Worm (Caenorhabditis elegans) whole organism, L1 larva: ENCODE results near the gene usp-4.

Experiments
- elt-2 ChIP-seq: sonication (generic microtip); optimal IDR thresholded peaks from 2 replicates; lab custom pipeline; 2016; ENCODE audit warnings: missing genetic modification characterization, mild to moderate bottlenecking, inconsistent platforms, missing compliant biosample characterization, missing genetic modification reagents
- nhr-20 ChIP-seq: sonication (generic microtip); optimal IDR thresholded peaks from 2 replicates; lab custom pipeline; 2016; ENCODE audit warnings: mild to moderate bottlenecking, missing genetic modification characterization, missing compliant biosample characterization
- nhr-28 ChIP-seq: fragments of 150-350 bp; optimal IDR thresholded peaks from 2 replicates; lab custom pipeline; 2014; ENCODE audit warnings: missing biosample characterization, missing genetic modification characterization
- nhr-77 ChIP-seq: fragments of 150-350 bp; optimal IDR thresholded peaks from 2 replicates; lab custom pipeline; 2014; ENCODE audit warnings: missing biosample characterization, missing genetic modification characterization
- nhr-90 ChIP-seq: sonication (generic microtip); optimal IDR thresholded peaks from 2 replicates; lab custom pipeline; 2016; ENCODE audit warnings: mild to moderate bottlenecking, missing genetic modification characterization, missing compliant biosample characterization; ENCODE audit not compliant: poor library complexity
- snpc-4 ChIP-seq: fragments of 150-350 bp; optimal IDR thresholded peaks from 2 replicates; lab custom pipeline; 2014; ENCODE audit warnings: missing biosample characterization, missing genetic modification characterization
- sox-4 ChIP-seq: sonication (generic microtip); optimal IDR thresholded peaks from 2 replicates; lab custom pipeline; 2016; ENCODE audit warnings: missing genetic modification characterization, missing compliant biosample characterization
- unc-130 ChIP-seq: fragments of 150-350 bp; optimal IDR thresholded peaks from 2 replicates; lab custom pipeline; 2017; ENCODE audit warnings: missing biosample characterization, missing genetic modification characterization, inconsistent platforms
- unc-98 ChIP-seq: fragments of 200-800 bp; sonication (Bioruptor generic); IDR thresholded peaks from 2 replicates; pipeline ENCODE4 v1.3.6; 2022; ENCODE audit warnings: missing genetic modification characterization, missing compliant biosample characterization

DNA sequence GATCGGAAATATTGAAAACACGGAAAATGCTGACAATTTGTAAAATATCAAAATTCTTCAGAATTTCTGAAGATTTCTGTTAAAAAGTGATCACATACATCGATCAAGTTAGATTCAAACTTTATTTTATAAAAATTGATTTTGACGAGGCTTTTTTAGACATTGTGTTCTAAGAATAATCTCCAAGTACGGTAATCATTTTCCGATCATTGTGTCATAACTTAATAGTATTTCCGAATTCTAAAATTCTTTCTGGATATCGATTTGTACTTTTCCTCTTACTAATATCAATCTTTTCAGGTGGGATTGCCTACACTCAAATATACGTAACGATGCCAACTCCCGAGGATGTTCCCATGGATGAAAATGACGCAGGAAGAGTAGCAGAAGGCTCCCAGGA, at the start of gene usp-4:
- no peak for TF ChIP-seq elt-2 (tag; lab: Kevin White, UChicago)
- TF ChIP-seq nhr-77 (tag; lab: Kevin White, UChicago): no peak
- no peak for TF ChIP-seq nhr-90 (tag; lab: Kevin White, UChicago)
- TF ChIP-seq nhr-20: no peak
- TF ChIP-seq sox-4 (tag; lab: Kevin White, UChicago): no peak
- TF ChIP-seq snpc-4 (tag; lab: Kevin White, UChicago): no peak
- TF ChIP-seq unc-98 (GFP tag; lab: Robert Waterston, UW): no peak
- TF ChIP-seq unc-130 (tag; lab: Kevin White, UChicago): no peak
- TF ChIP-seq nhr-28 (tag; lab: Kevin White, UChicago): no peak
